Worm (Caenorhabditis elegans) whole organism, young adult: Measurements from ENCODE around the gene Y53G8AR.8.

ENCODE experiments used
- C06A6.2 ChIP-seq: fragments of 200-800 bp; sonication (Bioruptor generic); conservative IDR thresholded peaks from 2 replicates; pipeline ENCODE4 v1.3.6; 2022; ENCODE audit warnings: missing genetic modification characterization, missing compliant biosample characterization
- C17E4.6 ChIP-seq: fragments of 200-800 bp; sonication (Bioruptor generic); IDR thresholded peaks from 2 replicates; pipeline ENCODE4 v1.3.6; 2022; ENCODE audit warnings: missing genetic modification reagents, missing genetic modification characterization, missing compliant biosample characterization
- F57C9.4 ChIP-seq: sonication (generic microtip); optimal IDR thresholded peaks from 2 replicates; lab custom pipeline; 2017; ENCODE audit warnings: mild to moderate bottlenecking, missing genetic modification characterization, missing compliant biosample characterization
- K11D2.4 ChIP-seq: fragments of 200-800 bp; sonication (Bioruptor generic); IDR thresholded peaks from 2 replicates; pipeline ENCODE4 v1.3.6; 2022; ENCODE audit warnings: missing genetic modification reagents, missing genetic modification characterization, missing compliant biosample characterization
- ZK185.1 ChIP-seq: sonication (generic microtip); optimal IDR thresholded peaks from 2 replicates; lab custom pipeline; 2016; ENCODE audit warnings: mild to moderate bottlenecking, missing genetic modification characterization, missing compliant biosample characterization; ENCODE audit not compliant: poor library complexity, severe bottlenecking
- aptf-2 ChIP-seq: fragments of 200-800 bp; sonication (Bioruptor generic); conservative IDR thresholded peaks from 2 replicates; pipeline ENCODE4 v1.3.6; 2022; ENCODE audit warnings: missing genetic modification reagents, missing genetic modification characterization, missing compliant biosample characterization
- attf-5 ChIP-seq: fragments of 200-800 bp; sonication (Bioruptor generic); optimal IDR thresholded peaks from 2 replicates; lab custom pipeline; 2018; ENCODE audit warnings: mild to moderate bottlenecking, missing genetic modification characterization, missing compliant biosample characterization
- bed-2 ChIP-seq: fragments of 200-800 bp; sonication (Bioruptor generic); IDR thresholded peaks from 2 replicates; pipeline ENCODE4 v1.3.6; 2022; ENCODE audit warnings: missing genetic modification reagents, missing genetic modification characterization, missing compliant biosample characterization
- cebp-2 ChIP-seq: fragments of 200-800 bp; sonication (Bioruptor generic); IDR thresholded peaks from 2 replicates; pipeline ENCODE4 v1.3.6; 2022; ENCODE audit warnings: missing genetic modification characterization, missing compliant biosample characterization
- die-1 ChIP-seq: sonication (generic microtip); optimal IDR thresholded peaks from 2 replicates; lab custom pipeline; 2016; ENCODE audit warnings: missing genotype, mild to moderate bottlenecking, missing genetic modification characterization, missing compliant biosample characterization
- ekl-4 ChIP-seq: fragments of 200-800 bp; sonication (Bioruptor generic); IDR thresholded peaks from 2 replicates; pipeline ENCODE4 v1.3.6; 2022; ENCODE audit warnings: missing genetic modification reagents, missing genetic modification characterization, missing compliant biosample characterization
- fkh-3 ChIP-seq: sonication (generic microtip); optimal IDR thresholded peaks from 2 replicates; lab custom pipeline; 2016; ENCODE audit warnings: mild to moderate bottlenecking, missing genetic modification characterization, missing compliant biosample characterization
- hlh-26 ChIP-seq: fragments of 200-800 bp; sonication (Bioruptor generic); conservative IDR thresholded peaks from 2 replicates; pipeline ENCODE4 v1.3.6; 2022; ENCODE audit warnings: missing genetic modification reagents, missing genetic modification characterization, missing compliant biosample characterization
- hrde-1 ChIP-seq: sonication (generic microtip); optimal IDR thresholded peaks from 2 replicates; lab custom pipeline; 2016; ENCODE audit warnings: missing genetic modification characterization, mild to moderate bottlenecking, missing compliant biosample characterization, moderate library complexity, missing genotype, missing genetic modification reagents, borderline replicate concordance
- lin-40 ChIP-seq: sonication (generic microtip); optimal IDR thresholded peaks from 2 replicates; lab custom pipeline; 2016; ENCODE audit warnings: missing genetic modification characterization, mild to moderate bottlenecking, missing compliant biosample characterization, missing genotype, missing genetic modification reagents
- lsy-27 ChIP-seq: sonication (generic microtip); optimal IDR thresholded peaks from 2 replicates; lab custom pipeline; 2017; ENCODE audit warnings: missing genetic modification characterization, mild to moderate bottlenecking, missing compliant biosample characterization, antibody characterized with exemption, missing genotype, borderline replicate concordance; ENCODE audit not compliant: insufficient read depth
- madf-8 ChIP-seq: fragments of 200-800 bp; sonication (Bioruptor generic); conservative IDR thresholded peaks from 2 replicates; pipeline ENCODE4 v1.3.6; 2022; ENCODE audit warnings: missing genetic modification reagents, missing genetic modification characterization, missing compliant biosample characterization
- mes-4 ChIP-seq: sonication (generic microtip); optimal IDR thresholded peaks from 2 replicates; lab custom pipeline; 2016; ENCODE audit warnings: missing genotype, missing genetic modification characterization, missing compliant biosample characterization
- pbrm-1 ChIP-seq: fragments of 200-800 bp; sonication (Bioruptor generic); IDR thresholded peaks from 2 replicates; pipeline ENCODE4 v1.3.6; 2022; ENCODE audit warnings: missing genetic modification reagents, missing genetic modification characterization, missing compliant biosample characterization
- snpc-3.4 ChIP-seq: sonication (generic microtip); optimal IDR thresholded peaks from 2 replicates; lab custom pipeline; 2017; ENCODE audit warnings: missing genetic modification characterization, mild to moderate bottlenecking, missing compliant biosample characterization, antibody characterized with exemption, moderate library complexity, missing genotype, missing genetic modification reagents
- snpc-4 ChIP-seq, 5 experiments: fragments of 150-350 bp in 1 of 5; sonication (generic microtip) in 4 of 5; optimal IDR thresholded peaks; 2 replicates each; lab custom pipeline; 2014 to 2018; ENCODE audit warnings: missing genetic modification characterization in 5 of 5, missing biosample characterization in 3 of 5, antibody characterized with exemption in 2 of 5, mild to moderate bottlenecking in 2 of 5, missing compliant biosample characterization in 2 of 5, missing genotype in 2 of 5, moderate library complexity in 2 of 5, missing genetic modification reagents in 1 of 5
- xnd-1 ChIP-seq: sonication (generic microtip); optimal IDR thresholded peaks from 2 replicates; lab custom pipeline; 2016; ENCODE audit warnings: missing genotype, missing genetic modification reagents, missing genetic modification characterization, missing compliant biosample characterization
- zfh-2 ChIP-seq: fragments of 200-800 bp; sonication (Bioruptor generic); conservative IDR thresholded peaks from 2 replicates; pipeline ENCODE4 v1.3.6; 2022; ENCODE audit warnings: missing genetic modification reagents, missing genetic modification characterization, missing compliant biosample characterization
- ztf-22 ChIP-seq: fragments of 200-800 bp; sonication (Bioruptor generic); optimal IDR thresholded peaks from 2 replicates; lab custom pipeline; 2018; ENCODE audit warnings: mild to moderate bottlenecking, missing genetic modification characterization, moderate library complexity, missing compliant biosample characterization

Gene Y53G8AR.8

ce11 chrIII:3241361-3241760 is 52.8 kb downstream of the Y53G8AR.8 start:
- TF ChIP-seq snpc-3.4 (tag; lab: Kevin White, UChicago) (no peak), ekl-4 (GFP tag; lab: Robert Waterston, UW) (no peak), ztf-22 (GFP tag; lab: Kevin White, UChicago) (no peak), C17E4.6 (GFP tag; lab: Robert Waterston, UW) (no peak), C06A6.2 (no peak), mes-4 (tag; lab: Kevin White, UChicago) (no peak), cebp-2 (GFP tag; lab: Robert Waterston, UW) (no peak), ZK185.1 (tag; lab: Kevin White, UChicago) (no peak), hrde-1 (tag; lab: Kevin White, UChicago) (no peak), lin-40 (no peak), bed-2 (GFP tag; lab: Robert Waterston, UW) (no peak), F57C9.4 (no peak), lsy-27 (tag; lab: Kevin White, UChicago) (no peak), die-1 (tag; lab: Kevin White, UChicago) (no peak), snpc-4 (GFP tag; optimal IDR thresholded peaks at IDR 0.05; lab: Kevin White, UChicago) (no peak), snpc-4 (tag; optimal IDR thresholded peaks at IDR 0.05; lab: Kevin White, UChicago) (no peak), fkh-3 (no peak), xnd-1 (no peak), zfh-2 (GFP tag; lab: Robert Waterston, UW) (no peak), pbrm-1 (GFP tag; lab: Robert Waterston, UW) (no peak)
- TF ChIP-seq, all 124 proteins: peak for 0

- no peak for TF ChIP-seq attf-5 (GFP tag; lab: Kevin White, UChicago)
- TF ChIP-seq cebp-2 (GFP tag; lab: Robert Waterston, UW), result no peak
- no peak for TF ChIP-seq madf-8 (GFP tag; lab: Robert Waterston, UW)
- TF ChIP-seq aptf-2 (GFP tag; lab: Robert Waterston, UW), result no peak
- no peak for TF ChIP-seq hlh-26 (GFP tag; lab: Robert Waterston, UW)
- no peak for TF ChIP-seq K11D2.4 (GFP tag; lab: Robert Waterston, UW)
- TF ChIP-seq bed-2 (GFP tag; lab: Robert Waterston, UW), result no peak
Observed at ce11 chrIII:3240893-3241292, 53.2 kb downstream of the Y53G8AR.8 start.
